Worm (Caenorhabditis elegans) whole organism, L4/young adult: Measurements from ENCODE around the gene mbk-2.

Source experiments
- W03F9.2 ChIP-seq: fragments of 150-350 bp; optimal IDR thresholded peaks from 2 replicates; lab custom pipeline; 2014; ENCODE audit warnings: missing biosample characterization, missing genetic modification characterization
- him-1 ChIP-seq: sonication (generic microtip); optimal IDR thresholded peaks from 2 replicates; lab custom pipeline; 2016; ENCODE audit warnings: missing genotype, missing genetic modification reagents, missing genetic modification characterization, missing compliant biosample characterization

DNA sequence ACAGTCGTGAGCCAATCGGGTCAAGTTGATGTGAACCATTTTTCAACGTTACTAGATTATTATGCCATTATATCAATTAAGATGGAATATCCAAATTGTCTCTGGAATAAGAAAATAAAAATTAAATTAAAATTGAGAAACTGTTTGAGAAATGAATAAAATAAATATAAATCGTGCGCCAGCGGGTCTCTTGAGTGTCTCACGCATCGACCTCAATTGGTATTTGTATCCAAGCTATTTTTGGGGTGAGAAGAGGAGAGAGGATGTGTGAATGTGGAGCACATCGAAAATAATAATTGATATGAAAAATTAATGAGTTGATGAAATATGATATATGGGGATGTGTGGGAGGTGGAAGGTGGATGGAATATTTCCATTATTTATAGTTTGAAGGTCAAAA is 29.9 kb downstream of the mbk-2 start, which contains the start of gene F49E11.2:
- TF ChIP-seq him-1 (tag; lab: Kevin White, UChicago) = no peak
- no peak for TF ChIP-seq W03F9.2 (tag; lab: Kevin White, UChicago)
